Fruit fly (Drosophila melanogaster): ENCODE results near the gene CG1265.
A peak's percentile ranks its signal among the peaks of the same experiment; 100 is the strongest.

Gene CG1265

dm6 chr3L:4292120-4292697 lies 37.6 kb downstream of the CG1265 start, which contains the start of the genes CG15012 and Fdx2 (continued):
- TF ChIP-seq aop (GFP tag; IDR thresholded peaks at IDR 0.05), result no peak
- no peak for TF ChIP-seq wdn (GFP tag; IDR thresholded peaks at IDR 0.05)
- TF ChIP-seq CG13894 (tag; optimal IDR thresholded peaks at IDR 0.05), result peak; percentile 7
- TF ChIP-seq br (optimal IDR thresholded peaks at IDR 0.05), result no peak
- TF ChIP-seq HmgZ (tag; optimal IDR thresholded peaks at IDR 0.05), result peak; percentile 73
- no peak for TF ChIP-seq Dip2 (GFP tag; IDR thresholded peaks at IDR 0.05)
- TF ChIP-seq CG11695 (GFP tag; IDR thresholded peaks at IDR 0.05), result 0 out of 3 replicates have a peak, but pooled peaks have one; percentile 18
- no peak for TF ChIP-seq prd (optimal IDR thresholded peaks at IDR 0.05)
- TF ChIP-seq prd (GFP tag; IDR thresholded peaks at IDR 0.05), result peak; percentile 27; the same call in 1 of the 3 replicates
- TF ChIP-seq CG32772 (GFP tag; IDR thresholded peaks at IDR 0.05), result no peak
- no peak for TF ChIP-seq CG8765 (GFP tag; IDR thresholded peaks at IDR 0.05)
- TF ChIP-seq CG9215 (GFP tag; IDR thresholded peaks at IDR 0.05), result no peak
- no peak for TF ChIP-seq CG6791 (GFP tag; IDR thresholded peaks at IDR 0.05; ENCODE audit: partially characterized antibody)
- TF ChIP-seq CG17612 (GFP tag; IDR thresholded peaks at IDR 0.05), result no peak
- no peak for TF ChIP-seq jing (GFP tag; optimal IDR thresholded peaks at IDR 0.05)
- peak; percentile 29 for TF ChIP-seq Mad (GFP tag; optimal IDR thresholded peaks at IDR 0.05)
- TF ChIP-seq CG8388 (GFP tag; optimal IDR thresholded peaks at IDR 0.05), result no peak
- peak; percentile 46 for TF ChIP-seq mam (GFP tag; optimal IDR thresholded peaks at IDR 0.05)
- TF ChIP-seq croc (GFP tag; conservative IDR thresholded peaks at IDR 0.05), result no peak
- TF ChIP-seq CG5245 (GFP tag; optimal IDR thresholded peaks at IDR 0.05), result no peak
- TF ChIP-seq dimm (GFP tag; IDR thresholded peaks at IDR 0.05), result no peak
- TF ChIP-seq z (GFP tag; IDR thresholded peaks at IDR 0.05), result no peak
- TF ChIP-seq Aef1 (GFP tag; IDR thresholded peaks at IDR 0.05), result no peak; the same call in 2 of the 3 replicates
- no peak for TF ChIP-seq corto (GFP tag; optimal IDR thresholded peaks at IDR 0.05)
- peak; percentile 35 for TF ChIP-seq Dp (GFP tag; optimal IDR thresholded peaks at IDR 0.05)
- no peak for TF ChIP-seq hb (GFP tag; IDR thresholded peaks at IDR 0.05; ENCODE audit: partially characterized antibody)
- peak; percentile 84 for TF ChIP-seq MESR4 (GFP tag; optimal IDR thresholded peaks at IDR 0.05)

DNA sequence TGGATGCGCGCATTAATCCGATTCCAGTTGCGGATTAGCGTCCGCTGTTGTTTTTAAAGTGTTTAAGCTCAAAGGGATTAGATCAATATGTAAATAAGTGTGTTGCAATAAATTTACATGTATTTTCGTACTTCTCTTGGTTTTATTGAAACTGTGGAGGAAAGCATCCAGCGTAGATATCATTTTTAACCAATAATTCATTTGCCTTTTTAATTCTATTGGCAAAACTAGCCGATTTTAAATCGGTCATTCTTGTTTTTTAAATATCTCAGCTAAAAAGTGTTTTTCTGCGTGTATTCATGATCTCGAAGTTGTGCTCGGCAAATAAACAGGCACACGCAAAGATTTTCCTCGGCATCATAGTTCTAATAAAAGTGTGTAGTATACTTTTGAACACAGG lies 38.7 kb downstream of the CG1265 start:
- TF ChIP-seq sens (GFP tag), result peak; percentile 72
- peak; percentile 72 for TF ChIP-seq Med (GFP tag)
- TF ChIP-seq croc (GFP tag; conservative IDR thresholded peaks at IDR 0.05), result no peak

DNA sequence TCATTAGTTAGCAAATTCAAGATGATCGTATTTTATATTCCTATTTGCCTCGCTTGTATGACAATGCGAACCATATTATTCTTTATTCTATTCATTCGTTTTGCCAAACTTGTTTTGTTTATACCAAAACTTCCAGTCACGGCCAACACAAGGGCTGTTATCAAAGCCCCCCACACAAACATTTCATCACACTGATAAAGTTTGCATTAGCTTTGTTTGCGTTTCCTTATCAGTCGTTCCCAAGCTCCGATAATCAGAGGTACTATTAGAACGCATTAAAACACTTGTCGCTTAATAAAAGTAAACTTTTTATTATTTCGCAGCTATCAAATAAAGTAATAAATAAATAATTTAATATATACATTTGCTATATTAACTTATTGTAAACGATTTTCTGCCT lies 39.1 kb downstream of the CG1265 start:
- TF ChIP-seq grn (GFP tag; optimal IDR thresholded peaks at IDR 0.05), result peak; percentile 35
- peak; percentile 18 for TF ChIP-seq salm (tag; optimal IDR thresholded peaks at IDR 0.05)
- TF ChIP-seq Dek (tag; optimal IDR thresholded peaks at IDR 0.05), result peak; percentile 1
- TF ChIP-seq exex (tag; optimal IDR thresholded peaks at IDR 0.05), result peak; percentile 69
- no peak for TF ChIP-seq CG7271 (tag; optimal IDR thresholded peaks at IDR 0.05)
- no peak for TF ChIP-seq pum (GFP tag; optimal IDR thresholded peaks at IDR 0.05)
- TF ChIP-seq CG34376 (GFP tag; optimal IDR thresholded peaks at IDR 0.05), result peak; percentile 24
- no peak for TF ChIP-seq CG10565 (GFP tag; optimal IDR thresholded peaks at IDR 0.05)
- no peak for TF ChIP-seq hth (optimal IDR thresholded peaks at IDR 0.05)
- peak; percentile 5 for TF ChIP-seq mirr (GFP tag; optimal IDR thresholded peaks at IDR 0.05)
- TF ChIP-seq Pdp1 (GFP tag; optimal IDR thresholded peaks at IDR 0.05), result peak in 1 of 2 experiments; percentile 22
- 0 out of 4 replicates have a peak, but pooled peaks have one; percentile 43 for TF ChIP-seq chinmo (GFP tag; IDR thresholded peaks at IDR 0.05; ENCODE audit: partially characterized antibody)
- peak; percentile 95 for TF ChIP-seq sug (tag; optimal IDR thresholded peaks at IDR 0.05)
